Worm (Caenorhabditis elegans) whole organism, L3 larva: ENCODE results near the gene M163.10.
A peak's percentile ranks its signal among the peaks of the same experiment; 100 is the strongest.

Source experiments
- ama-1 ChIP-seq: fragments of 150-350 bp; optimal IDR thresholded peaks from 2 replicates; lab custom pipeline; 2018
- lin-15B ChIP-seq: fragments of 150-350 bp; optimal IDR thresholded peaks from 2 replicates; lab custom pipeline; 2014; ENCODE audit warnings: missing biosample characterization, missing genetic modification characterization
- nhr-11 ChIP-seq: fragments of 150-350 bp; optimal IDR thresholded peaks from 2 replicates; lab custom pipeline; 2014; ENCODE audit warnings: missing biosample characterization, missing genetic modification characterization

DNA sequence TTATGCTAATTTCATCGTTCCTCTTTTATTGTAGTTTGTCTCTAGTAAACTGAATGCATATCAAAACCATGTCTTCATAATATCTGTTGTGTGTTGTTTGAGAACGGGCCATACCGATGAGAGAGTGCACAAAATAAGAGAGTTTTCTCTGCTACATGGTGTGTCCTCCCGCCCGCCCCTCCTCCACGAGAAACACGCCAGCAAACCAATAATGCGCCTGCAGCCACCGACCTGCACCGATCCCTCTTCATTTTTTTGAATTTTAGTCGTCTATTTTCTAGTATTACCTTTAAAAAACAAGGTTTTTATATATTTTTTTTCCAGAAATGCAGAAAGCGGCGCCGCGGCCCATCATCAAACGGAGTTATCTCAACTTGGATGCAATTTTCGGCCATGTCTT is 9.5 kb downstream of the M163.10 start, which contains the start of gene gfi-3:
- peak; percentile 40 for TF ChIP-seq nhr-11 (tag; lab: Kevin White, UChicago)
- TF ChIP-seq ama-1 (lab: Kevin White, UChicago): no peak
- peak; percentile 51 for TF ChIP-seq lin-15B (tag; lab: Kevin White, UChicago)
